Worm (Caenorhabditis elegans) whole organism, L4/young adult: ENCODE measurements around the gene K10D11.2.

Experiments used
- W03F9.2 ChIP-seq: fragments of 150-350 bp; optimal IDR thresholded peaks from 2 replicates; lab custom pipeline; 2014; ENCODE audit warnings: missing biosample characterization, missing genetic modification characterization
- dao-5 ChIP-seq: sonication (generic microtip); optimal IDR thresholded peaks from 2 replicates; lab custom pipeline; 2016; ENCODE audit warnings: missing genotype, missing genetic modification characterization, moderate library complexity, missing compliant biosample characterization
- him-1 ChIP-seq: sonication (generic microtip); optimal IDR thresholded peaks from 2 replicates; lab custom pipeline; 2016; ENCODE audit warnings: missing genotype, missing genetic modification reagents, missing genetic modification characterization, missing compliant biosample characterization

The K10D11.2 gene

ce11 chrIV:12971994-12972520 lies 6.7 kb upstream of the K10D11.2 start:
- TF ChIP-seq him-1 (tag; lab: Kevin White, UChicago) (no peak), W03F9.2 (tag; lab: Kevin White, UChicago) (no peak), dao-5 (tag; lab: Kevin White, UChicago) (no peak)

DNA sequence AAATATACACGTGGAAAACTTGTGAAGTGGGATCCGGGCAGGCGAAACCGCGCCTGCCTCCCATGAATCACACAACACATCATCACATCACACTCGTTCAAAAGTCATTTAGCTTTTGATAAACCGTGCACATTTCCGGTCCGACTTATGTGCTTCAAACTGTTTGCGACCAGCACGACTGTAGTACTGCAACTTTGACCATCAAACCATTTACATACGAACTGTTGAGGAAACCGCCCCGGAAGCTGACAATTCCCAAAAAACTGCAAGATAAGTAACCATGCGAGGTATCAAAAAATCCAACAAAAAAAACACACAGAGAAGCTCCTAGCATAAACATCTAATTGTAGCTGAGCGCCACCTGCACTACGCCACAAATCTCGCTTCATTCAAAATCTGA lies 6.0 kb upstream of the K10D11.2 start:
- TF ChIP-seq dao-5 (tag; lab: Kevin White, UChicago) (no peak), him-1 (tag; lab: Kevin White, UChicago) (no peak), W03F9.2 (tag; lab: Kevin White, UChicago) (no peak)

- TF ChIP-seq W03F9.2 (tag; lab: Kevin White, UChicago), result no peak
- TF ChIP-seq dao-5 (tag; lab: Kevin White, UChicago), result no peak
- TF ChIP-seq him-1 (tag; lab: Kevin White, UChicago), result no peak
Observed at ce11 chrIV:12973336-12973735, 5.5 kb upstream of the K10D11.2 start, which contains the start of gene F55G11.4. TSS of gene F55G11.4 (plus strand) at chrIV:12973624.

- TF ChIP-seq W03F9.2 (tag; lab: Kevin White, UChicago) (no peak), him-1 (tag; lab: Kevin White, UChicago) (no peak), dao-5 (tag; lab: Kevin White, UChicago) (no peak)
Observed at ce11 chrIV:12975981-12976380, 2.8 kb upstream of the K10D11.2 start, which contains the start of gene dod-17. TSS of gene dod-17 (plus strand) at chrIV:12976303.

DNA sequence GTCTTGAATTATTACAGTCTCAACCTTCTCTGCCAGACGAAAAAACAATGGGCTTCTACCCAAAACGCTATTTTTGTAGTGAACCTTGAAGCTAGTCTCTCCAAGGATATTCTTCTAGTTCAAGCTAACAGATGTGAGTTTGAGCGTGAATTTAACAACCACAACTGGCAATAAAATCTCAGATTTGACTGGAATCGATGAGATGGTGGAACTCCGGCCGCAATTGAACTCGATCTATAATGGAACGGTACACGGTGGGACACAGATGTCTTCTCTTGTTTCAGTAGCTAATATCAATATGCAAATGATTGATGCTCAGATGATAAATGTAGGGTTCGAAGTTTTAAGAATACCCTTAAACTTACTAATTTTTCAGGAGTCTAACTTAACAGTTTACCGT lies 1.1 kb upstream of the K10D11.2 start:
- TF ChIP-seq him-1 (tag; lab: Kevin White, UChicago), result no peak
- no peak for TF ChIP-seq W03F9.2 (tag; lab: Kevin White, UChicago)
- TF ChIP-seq dao-5 (tag; lab: Kevin White, UChicago), result no peak

- TF ChIP-seq W03F9.2 (tag; lab: Kevin White, UChicago), result no peak
- TF ChIP-seq dao-5 (tag; lab: Kevin White, UChicago), result no peak
- no peak for TF ChIP-seq him-1 (tag; lab: Kevin White, UChicago)
Observed at ce11 chrIV:12985961-12986360, 7.2 kb downstream of the K10D11.2 start, which contains the start of gene K10D11.3. TSS of gene K10D11.3 (minus strand) at chrIV:12986134.

DNA sequence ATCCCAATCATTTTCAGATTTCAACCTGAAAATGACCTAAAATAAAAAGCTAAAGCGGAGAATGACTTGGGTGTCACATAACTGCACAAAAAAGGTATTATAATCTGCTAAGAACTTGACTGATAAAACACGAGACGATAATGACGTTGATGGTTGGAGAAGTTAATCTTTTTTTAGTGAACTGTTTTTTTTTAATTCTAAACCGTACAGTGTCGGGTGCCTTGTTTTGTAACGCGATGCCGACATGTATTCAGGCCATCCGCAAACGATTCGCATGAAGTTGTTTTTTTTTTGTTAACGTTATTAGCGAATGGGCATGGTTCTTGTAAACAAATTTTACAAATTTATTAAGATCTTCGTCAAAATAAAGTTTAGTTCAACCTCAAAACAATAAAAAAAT lies 10.6 kb downstream of the K10D11.2 start, which contains the start of gene K10D11.6:
TSS of gene K10D11.6 (minus strand) at position 101 of the 400 bp plus-strand sequence.
- TF ChIP-seq him-1 (tag; lab: Kevin White, UChicago) (no peak), dao-5 (tag; lab: Kevin White, UChicago) (no peak), W03F9.2 (tag; lab: Kevin White, UChicago) (no peak)

ce11 chrIV:12990638-12991037 lies 11.9 kb downstream of the K10D11.2 start:
- TF ChIP-seq dao-5 (tag; lab: Kevin White, UChicago) (no peak), him-1 (tag; lab: Kevin White, UChicago) (no peak), W03F9.2 (tag; lab: Kevin White, UChicago) (no peak)

DNA sequence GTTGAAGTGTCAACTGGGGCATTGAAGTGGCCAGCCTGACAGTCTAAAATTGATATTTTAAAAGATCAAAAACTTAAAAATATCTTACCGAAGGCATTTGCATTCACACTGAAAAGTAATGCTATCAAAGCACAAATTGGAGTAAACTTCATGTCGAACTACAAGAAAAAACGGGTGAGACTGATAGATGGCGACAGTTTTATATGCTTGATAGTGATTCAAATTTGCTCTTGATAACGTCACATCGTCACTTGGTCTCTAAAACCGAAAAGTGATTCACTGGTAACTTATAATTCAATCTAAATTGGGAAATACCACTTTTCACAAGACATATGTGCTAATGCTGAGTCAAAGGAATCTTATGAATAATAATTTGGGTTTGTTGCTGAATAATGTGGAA lies 12.8 kb downstream of the K10D11.2 start, which contains the start of gene K10D11.5:
TSS of gene K10D11.5 (minus strand) at position 215 of the 400 bp plus-strand sequence.
- no peak for TF ChIP-seq dao-5 (tag; lab: Kevin White, UChicago)
- TF ChIP-seq him-1 (tag; lab: Kevin White, UChicago), result no peak
- TF ChIP-seq W03F9.2 (tag; lab: Kevin White, UChicago), result no peak

DNA sequence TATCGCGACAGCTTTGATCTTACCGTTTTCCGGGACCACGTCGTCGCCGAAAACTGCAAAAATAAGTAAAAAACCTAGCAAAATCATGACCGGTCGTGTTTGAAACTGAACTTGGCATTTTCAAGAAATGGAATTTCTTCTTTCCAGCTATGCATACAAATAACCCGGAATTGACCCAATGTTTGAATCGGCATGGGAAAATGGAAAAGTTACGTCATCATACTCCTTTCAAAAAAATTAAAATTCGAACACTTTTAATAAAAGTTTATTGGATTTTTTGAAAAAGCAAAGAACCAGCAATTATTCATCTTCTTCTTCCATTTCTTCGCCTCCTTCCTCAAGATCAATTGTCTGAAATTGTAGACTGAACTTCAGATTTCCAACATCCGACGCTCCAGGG lies 15.6 kb downstream of the K10D11.2 start, which contains the start of gene K10D11.4:
TSS of gene K10D11.4 (minus strand) at position 101 of the 400 bp plus-strand sequence.
- TF ChIP-seq dao-5 (tag; lab: Kevin White, UChicago) (no peak), W03F9.2 (tag; lab: Kevin White, UChicago) (no peak)

ce11 chrIV:12995886-12996285 lies 17.1 kb downstream of the K10D11.2 start, which contains the start of gene K10D11.7:
TSS of gene K10D11.7 (minus strand) at chrIV:12995986.
- TF ChIP-seq him-1 (tag; lab: Kevin White, UChicago) (no peak), W03F9.2 (tag; lab: Kevin White, UChicago) (no peak), dao-5 (tag; lab: Kevin White, UChicago) (no peak)

ce11 chrIV:12997560-12997959 lies 18.8 kb downstream of the K10D11.2 start:
- no peak for TF ChIP-seq W03F9.2 (tag; lab: Kevin White, UChicago)
- no peak for TF ChIP-seq him-1 (tag; lab: Kevin White, UChicago)
- TF ChIP-seq dao-5 (tag; lab: Kevin White, UChicago), result no peak

- TF ChIP-seq him-1 (tag; lab: Kevin White, UChicago), result no peak
- TF ChIP-seq dao-5 (tag; lab: Kevin White, UChicago), result no peak
- no peak for TF ChIP-seq W03F9.2 (tag; lab: Kevin White, UChicago)
Observed at ce11 chrIV:12999087-12999486, 20.3 kb downstream of the K10D11.2 start.
